Worm (Caenorhabditis elegans): ENCODE results near the gene ipla-3.

DNA sequence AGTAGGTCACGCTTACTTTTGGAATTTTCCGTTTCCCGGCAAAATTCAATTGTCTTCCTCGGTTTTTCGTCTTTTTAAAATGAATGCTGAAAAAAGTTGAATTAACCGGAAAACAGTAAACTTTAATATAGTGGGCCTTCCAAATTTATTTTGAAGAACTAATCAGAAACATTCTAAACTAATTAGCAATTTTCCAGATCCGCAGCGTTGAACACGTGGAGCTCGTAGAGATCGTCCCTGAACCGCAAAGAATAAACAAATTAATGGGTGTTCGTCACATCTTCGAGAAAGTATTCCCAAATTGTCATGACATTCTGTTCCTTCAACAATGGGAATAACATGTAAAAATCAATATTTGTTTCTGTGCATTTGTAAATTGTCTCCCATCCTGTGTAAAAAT is 12.8 kb downstream of the ipla-3 start:
- TF ChIP-seq him-1 (tag; optimal IDR thresholded peaks at IDR 0.05) (no peak), W03F9.2 (tag; optimal IDR thresholded peaks at IDR 0.05) (no peak)
